Fruit fly (Drosophila melanogaster): ENCODE data around the gene RfC4.

DNA sequence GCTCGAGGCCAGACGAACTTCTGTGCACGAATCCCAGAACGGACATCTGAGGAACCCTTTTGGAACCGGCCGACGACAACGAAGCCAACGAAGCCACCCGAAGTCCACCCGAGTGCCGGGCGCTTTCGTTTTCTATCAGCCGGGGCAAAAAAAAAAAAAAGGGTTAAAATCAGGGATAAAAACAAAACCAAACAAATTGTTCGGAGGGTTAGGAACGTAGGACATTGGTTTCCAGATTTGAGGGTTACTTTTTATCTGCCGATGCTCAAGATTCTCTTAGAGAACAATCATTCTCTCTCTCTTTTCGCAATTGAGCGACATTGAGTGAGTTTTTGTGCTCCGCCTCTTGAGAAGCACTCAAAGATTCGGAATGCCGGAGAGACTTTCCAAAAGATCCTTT lies 25.1 kb upstream of the RfC4 start, which contains the start of gene nab:
- TF ChIP-seq Lpt (GFP tag; optimal IDR thresholded peaks at IDR 0.05) = no peak
- peak in 1 of 2 experiments; percentile 12 for TF ChIP-seq ss (GFP tag; optimal IDR thresholded peaks at IDR 0.05)
- TF ChIP-seq Eip75B (GFP tag; optimal IDR thresholded peaks at IDR 0.05) = no peak
- TF ChIP-seq Sox14 (GFP tag; optimal IDR thresholded peaks at IDR 0.05) = no peak
- TF ChIP-seq OdsH (GFP tag; optimal IDR thresholded peaks at IDR 0.05) = no peak
- TF ChIP-seq Sox102F (GFP tag; optimal IDR thresholded peaks at IDR 0.05) = no peak
- TF ChIP-seq CG6163 (GFP tag; IDR thresholded peaks at IDR 0.05) = no peak
- TF ChIP-seq dac (GFP tag; optimal IDR thresholded peaks at IDR 0.05) = no peak
- no peak for TF ChIP-seq acj6 (GFP tag; optimal IDR thresholded peaks at IDR 0.05)
- TF ChIP-seq svp (GFP tag) = no peak
- peak; percentile 1 for TF ChIP-seq Eip93F (GFP tag; optimal IDR thresholded peaks at IDR 0.05)
- TF ChIP-seq dsx (GFP tag; optimal IDR thresholded peaks at IDR 0.05; ENCODE audit: poor library complexity, severe bottlenecking) = no peak

Data from whole organism, prepupa.